Worm (Caenorhabditis elegans) whole organism, mixed stage, embryonic: Measurements from ENCODE around the gene C49F8.14.

ENCODE experiments used
- bed-3 ChIP-seq: fragments of 200-800 bp; sonication (Bioruptor generic); optimal IDR thresholded peaks from 3 replicates; lab custom pipeline; 2018; ENCODE audit warnings: mild to moderate bottlenecking, missing genetic modification characterization, moderate library complexity, missing compliant biosample characterization
- blmp-1 ChIP-seq: fragments of 150-350 bp; optimal IDR thresholded peaks from 2 replicates; lab custom pipeline; 2014; ENCODE audit warnings: missing biosample characterization, missing genetic modification characterization
- ces-1 ChIP-seq: fragments of 150-350 bp; optimal IDR thresholded peaks from 2 replicates; lab custom pipeline; 2014; ENCODE audit warnings: missing biosample characterization, missing genetic modification reagents, missing genetic modification characterization
- cnd-1 ChIP-seq: fragments of 200-800 bp; sonication (Bioruptor generic); optimal IDR thresholded peaks from 2 replicates; lab custom pipeline; 2018; ENCODE audit warnings: mild to moderate bottlenecking, missing genetic modification characterization, missing compliant biosample characterization
- hlh-1 ChIP-seq: fragments of 150-350 bp; optimal IDR thresholded peaks from 2 replicates; lab custom pipeline; 2014; ENCODE audit warnings: missing biosample characterization, missing genetic modification reagents, missing genetic modification characterization
- lin-13 ChIP-seq: fragments of 150-350 bp; optimal IDR thresholded peaks from 2 replicates; lab custom pipeline; 2014; ENCODE audit warnings: missing biosample characterization, missing genetic modification characterization
- lsy-2 ChIP-seq: fragments of 150-350 bp; optimal IDR thresholded peaks from 2 replicates; lab custom pipeline; 2014; ENCODE audit warnings: missing biosample characterization, missing genetic modification characterization
- nhr-12 ChIP-seq: fragments of 150-350 bp; optimal IDR thresholded peaks from 2 replicates; lab custom pipeline; 2014; ENCODE audit warnings: missing biosample characterization, missing genetic modification characterization
- nhr-237 ChIP-seq: fragments of 150-350 bp; optimal IDR thresholded peaks from 2 replicates; lab custom pipeline; 2014; ENCODE audit warnings: missing biosample characterization, missing genetic modification characterization
- nhr-76 ChIP-seq: sonication (generic microtip); optimal IDR thresholded peaks from 2 replicates; lab custom pipeline; 2017; ENCODE audit warnings: missing biosample characterization, missing genetic modification characterization
- snpc-4 ChIP-seq: fragments of 150-350 bp; optimal IDR thresholded peaks from 2 replicates; lab custom pipeline; 2014; ENCODE audit warnings: missing biosample characterization, missing genetic modification characterization
- unc-62 ChIP-seq: fragments of 150-350 bp; optimal IDR thresholded peaks from 2 replicates; lab custom pipeline; 2014; ENCODE audit warnings: missing biosample characterization, missing genetic modification reagents, missing genetic modification characterization

- TF ChIP-seq unc-62 (GFP tag; lab: Kevin White, UChicago) (no peak), nhr-12 (tag; lab: Kevin White, UChicago) (no peak), lin-13 (tag; lab: Kevin White, UChicago) (no peak), lsy-2 (no peak), cnd-1 (no peak), blmp-1 (tag; lab: Kevin White, UChicago) (no peak), snpc-4 (tag; lab: Kevin White, UChicago) (no peak), nhr-76 (tag; lab: Kevin White, UChicago) (no peak), hlh-1 (tag; lab: Kevin White, UChicago) (no peak), bed-3 (GFP tag; lab: Kevin White, UChicago) (no peak), ces-1 (no peak), nhr-237 (tag; lab: Kevin White, UChicago) (no peak)
Observed at ce11 chrX:13341853-13342252, 34.9 kb downstream of the C49F8.14 start.
